Fruit fly (Drosophila melanogaster) whole organism: ENCODE results near the gene CG32939.

Experiments
- pan ChIP-seq: fragments of >200 bp; optimal IDR thresholded peaks from 2 replicates; lab custom pipeline; 2017
- psq ChIP-seq: fragments of >200 bp; optimal IDR thresholded peaks from 2 replicates; lab custom pipeline; 2017

DNA sequence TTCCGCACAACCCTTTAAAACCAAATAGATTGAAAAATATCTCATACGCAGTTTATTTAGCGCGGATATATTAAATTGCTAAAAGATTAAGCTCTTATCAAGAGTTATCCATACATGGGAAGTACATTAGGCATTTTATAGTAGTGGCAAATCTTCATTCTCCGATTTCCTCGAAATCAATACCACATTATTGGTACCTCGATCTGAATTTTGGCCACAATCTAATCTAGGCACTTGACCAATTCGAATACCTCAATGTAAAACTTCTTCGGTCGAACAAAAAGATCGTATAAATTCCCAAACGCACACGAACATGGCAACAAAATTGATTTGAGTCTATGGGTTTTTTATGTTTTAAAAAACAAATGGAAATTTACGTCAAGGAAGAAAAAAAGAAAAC, 48.9 kb upstream of the CG32939 start:
- TF ChIP-seq pan (lab: Kevin White, UChicago) (no peak), psq (lab: Kevin White, UChicago) (no peak)
